Worm (Caenorhabditis elegans) whole organism, mixed stage, embryonic: ENCODE measurements around the gene akap-1.

Experiments
- M03D4.4 ChIP-seq: sonication (generic microtip); optimal IDR thresholded peaks from 2 replicates; lab custom pipeline; 2017; ENCODE audit warnings: mild to moderate bottlenecking, missing genetic modification characterization, missing compliant biosample characterization
- ceh-39 ChIP-seq: fragments of 150-350 bp; optimal IDR thresholded peaks from 2 replicates; lab custom pipeline; 2014; ENCODE audit warnings: missing biosample characterization, missing genetic modification characterization
- ceh-43 ChIP-seq: fragments of 200-800 bp; sonication (Bioruptor generic); optimal IDR thresholded peaks from 2 replicates; lab custom pipeline; 2018; ENCODE audit warnings: mild to moderate bottlenecking, missing genetic modification characterization, moderate library complexity, missing compliant biosample characterization
- ceh-83 ChIP-seq: fragments of 200-800 bp; sonication (Bioruptor generic); optimal IDR thresholded peaks from 2 replicates; lab custom pipeline; 2018; ENCODE audit warnings: mild to moderate bottlenecking, missing genetic modification characterization, missing compliant biosample characterization
- ces-1 ChIP-seq: fragments of 150-350 bp; optimal IDR thresholded peaks from 2 replicates; lab custom pipeline; 2014; ENCODE audit warnings: missing biosample characterization, missing genetic modification reagents, missing genetic modification characterization
- cnd-1 ChIP-seq: fragments of 200-800 bp; sonication (Bioruptor generic); optimal IDR thresholded peaks from 2 replicates; lab custom pipeline; 2018; ENCODE audit warnings: mild to moderate bottlenecking, missing genetic modification characterization, missing compliant biosample characterization
- drap-1 ChIP-seq: fragments of 200-800 bp; sonication (Bioruptor generic); optimal IDR thresholded peaks from 3 replicates; lab custom pipeline; 2018; ENCODE audit warnings: mild to moderate bottlenecking, missing genetic modification characterization, missing compliant biosample characterization
- elt-1 ChIP-seq: sonication (generic microtip); optimal IDR thresholded peaks from 2 replicates; lab custom pipeline; 2017; ENCODE audit warnings: missing genetic modification characterization, mild to moderate bottlenecking, missing compliant biosample characterization, antibody characterized with exemption, moderate library complexity, borderline replicate concordance; ENCODE audit not compliant: insufficient read depth
- elt-3 ChIP-seq: fragments of 150-350 bp; optimal IDR thresholded peaks from 2 replicates; lab custom pipeline; 2014; ENCODE audit warnings: missing biosample characterization, missing genetic modification characterization
- flh-1 ChIP-seq: fragments of 200-800 bp; sonication (Bioruptor generic); optimal IDR thresholded peaks from 2 replicates; lab custom pipeline; 2018; ENCODE audit warnings: mild to moderate bottlenecking, missing genetic modification characterization, moderate library complexity, missing compliant biosample characterization
- ham-2 ChIP-seq: fragments of 200-800 bp; sonication (Bioruptor generic); optimal IDR thresholded peaks from 2 replicates; lab custom pipeline; 2018; ENCODE audit warnings: mild to moderate bottlenecking, missing genetic modification characterization, missing compliant biosample characterization
- hlh-1 ChIP-seq: fragments of 150-350 bp; optimal IDR thresholded peaks from 2 replicates; lab custom pipeline; 2014; ENCODE audit warnings: missing biosample characterization, missing genetic modification reagents, missing genetic modification characterization
- lin-13 ChIP-seq: fragments of 150-350 bp; optimal IDR thresholded peaks from 2 replicates; lab custom pipeline; 2014; ENCODE audit warnings: missing biosample characterization, missing genetic modification characterization
- lin-32 ChIP-seq: fragments of 200-800 bp; sonication (Bioruptor generic); optimal IDR thresholded peaks from 2 replicates; lab custom pipeline; 2018; ENCODE audit warnings: mild to moderate bottlenecking, missing genetic modification characterization, missing compliant biosample characterization
- lsy-2 ChIP-seq: fragments of 150-350 bp; optimal IDR thresholded peaks from 2 replicates; lab custom pipeline; 2014; ENCODE audit warnings: missing biosample characterization, missing genetic modification characterization
- mab-5 ChIP-seq: fragments of 150-350 bp; optimal IDR thresholded peaks from 2 replicates; lab custom pipeline; 2014; ENCODE audit warnings: missing biosample characterization, missing genetic modification characterization
- mep-1 ChIP-seq: fragments of 150-350 bp; optimal IDR thresholded peaks from 2 replicates; lab custom pipeline; 2017; ENCODE audit warnings: missing biosample characterization, missing genetic modification reagents, missing genetic modification characterization, inconsistent platforms
- mls-2 ChIP-seq: sonication (generic microtip); optimal IDR thresholded peaks from 2 replicates; lab custom pipeline; 2016; ENCODE audit warnings: mild to moderate bottlenecking, missing genetic modification characterization, moderate library complexity, missing compliant biosample characterization
- nhr-12 ChIP-seq: fragments of 150-350 bp; optimal IDR thresholded peaks from 2 replicates; lab custom pipeline; 2014; ENCODE audit warnings: missing biosample characterization, missing genetic modification characterization
- nhr-2 ChIP-seq: fragments of 150-350 bp; optimal IDR thresholded peaks from 2 replicates; lab custom pipeline; 2014; ENCODE audit warnings: missing biosample characterization, missing genetic modification characterization
- nhr-76 ChIP-seq: sonication (generic microtip); optimal IDR thresholded peaks from 2 replicates; lab custom pipeline; 2017; ENCODE audit warnings: missing biosample characterization, missing genetic modification characterization
- sem-2 ChIP-seq: fragments of 200-800 bp; sonication (Bioruptor generic); optimal IDR thresholded peaks from 2 replicates; lab custom pipeline; 2018; ENCODE audit warnings: mild to moderate bottlenecking, missing genetic modification characterization, missing compliant biosample characterization
- snpc-4 ChIP-seq: fragments of 150-350 bp; optimal IDR thresholded peaks from 2 replicates; lab custom pipeline; 2014; ENCODE audit warnings: missing biosample characterization, missing genetic modification characterization
- sptf-1 ChIP-seq: sonication (generic microtip); optimal IDR thresholded peaks from 2 replicates; lab custom pipeline; 2017; ENCODE audit warnings: mild to moderate bottlenecking, missing genetic modification characterization, moderate library complexity, missing compliant biosample characterization
- tbx-8 ChIP-seq: fragments of 200-800 bp; sonication (Bioruptor generic); optimal IDR thresholded peaks from 2 replicates; lab custom pipeline; 2018; ENCODE audit warnings: mild to moderate bottlenecking, missing genetic modification characterization, moderate library complexity, missing compliant biosample characterization
- unc-120 ChIP-seq: sonication (generic microtip); optimal IDR thresholded peaks from 2 replicates; lab custom pipeline; 2017; ENCODE audit warnings: missing genetic modification characterization, missing compliant biosample characterization; ENCODE audit not compliant: poor library complexity, severe bottlenecking
- unc-39 ChIP-seq: fragments of 150-350 bp; optimal IDR thresholded peaks from 2 replicates; lab custom pipeline; 2014; ENCODE audit warnings: missing biosample characterization, missing genetic modification characterization
- unc-62 ChIP-seq: fragments of 150-350 bp; optimal IDR thresholded peaks from 2 replicates; lab custom pipeline; 2014; ENCODE audit warnings: missing biosample characterization, missing genetic modification reagents, missing genetic modification characterization
- zip-8 ChIP-seq: fragments of 150-350 bp; optimal IDR thresholded peaks from 2 replicates; lab custom pipeline; 2014; ENCODE audit warnings: missing biosample characterization, missing genetic modification characterization
- ztf-11 ChIP-seq: fragments of 150-350 bp; optimal IDR thresholded peaks from 2 replicates; lab custom pipeline; 2014; ENCODE audit warnings: missing biosample characterization, missing genetic modification characterization

Gene akap-1

DNA sequence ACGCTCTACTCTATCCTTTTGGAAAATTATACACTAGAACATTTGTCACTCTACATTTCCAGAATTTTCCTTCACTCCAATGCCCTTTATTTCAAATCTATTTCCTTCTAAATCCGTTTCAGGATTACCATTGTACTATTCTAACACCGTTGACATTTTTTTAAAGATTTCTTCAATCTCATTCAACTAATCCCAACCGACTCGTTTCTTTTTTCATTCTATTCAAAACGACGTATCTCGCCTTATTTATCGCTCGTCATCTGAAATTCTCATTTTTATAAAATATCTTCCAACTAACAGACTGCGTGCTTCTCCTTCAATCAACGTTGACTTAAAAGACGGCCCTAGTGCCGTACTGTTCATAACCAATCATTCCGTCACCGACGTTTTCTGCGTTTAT lies at the start of gene akap-1:
akap-1 (plus strand) TSS at position 301 of the 400 bp plus-strand sequence.
- TF ChIP-seq ztf-11 (tag; lab: Kevin White, UChicago): no peak
- no peak for TF ChIP-seq tbx-8
- no peak for TF ChIP-seq lin-13
- TF ChIP-seq mep-1: no peak
- TF ChIP-seq ces-1 (GFP tag; lab: Kevin White, UChicago): no peak
- no peak for TF ChIP-seq ceh-83 (GFP tag; lab: Kevin White, UChicago)
- TF ChIP-seq mls-2 (tag; lab: Kevin White, UChicago): no peak
- no peak for TF ChIP-seq elt-3 (tag; lab: Kevin White, UChicago)

- TF ChIP-seq mab-5: no peak
Observed at ce11 chrIII:6303787-6304186, 49.4 kb upstream of the akap-1 start.

DNA sequence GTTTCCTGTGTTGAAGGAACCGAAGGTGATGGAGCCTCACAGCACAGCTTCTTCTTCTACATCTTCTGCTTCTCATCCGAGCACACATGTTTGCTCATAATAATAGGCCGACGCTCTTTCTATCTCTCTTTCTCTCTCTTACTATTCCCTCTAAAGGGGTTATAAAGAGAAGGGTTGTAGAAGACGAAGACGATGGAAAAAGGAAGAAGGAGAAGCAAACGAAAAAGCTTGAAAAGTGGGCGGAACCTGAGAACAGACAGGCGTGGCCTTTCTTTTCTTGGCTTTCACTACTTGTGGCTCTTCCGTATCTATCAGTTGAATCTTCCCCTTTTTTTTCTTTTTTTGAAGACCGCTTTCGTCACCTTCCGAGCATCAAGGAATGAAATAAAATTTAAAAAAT lies 45.4 kb upstream of the akap-1 start:
- TF ChIP-seq unc-39 (tag; lab: Kevin White, UChicago) (no peak), ces-1 (GFP tag; lab: Kevin White, UChicago) (peak; percentile 82)

DNA sequence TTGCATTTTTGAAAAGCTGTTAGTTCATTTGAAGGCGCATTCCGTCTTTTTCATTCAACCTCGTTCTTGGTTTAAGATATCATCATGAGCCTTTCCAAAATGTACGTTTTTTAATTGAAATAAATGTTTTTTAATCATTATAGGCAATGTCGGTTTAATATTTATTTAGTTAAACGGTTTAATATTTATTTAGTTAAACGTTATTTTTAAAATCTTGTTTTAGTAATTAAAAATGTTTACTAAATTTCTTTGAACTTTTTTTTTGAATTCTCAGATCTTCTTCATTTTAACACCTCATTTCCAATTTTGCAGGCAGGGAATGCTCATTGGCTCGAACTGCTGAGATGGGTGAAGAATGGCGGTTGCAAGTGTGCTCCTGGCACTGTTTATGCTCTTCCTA lies 44.1 kb upstream of the akap-1 start, which contains the start of gene gar-2:
gar-2 (plus strand) TSS at position 301 of the 400 bp plus-strand sequence.
- TF ChIP-seq unc-62 (no peak), lin-13 (no peak), flh-1 (no peak), nhr-76 (tag; lab: Kevin White, UChicago) (no peak), ztf-11 (tag; lab: Kevin White, UChicago) (no peak), nhr-12 (tag; lab: Kevin White, UChicago) (no peak), snpc-4 (tag; lab: Kevin White, UChicago) (no peak), lsy-2 (tag; lab: Kevin White, UChicago) (no peak), ceh-83 (GFP tag; lab: Kevin White, UChicago) (no peak), elt-1 (tag; lab: Kevin White, UChicago) (no peak), hlh-1 (tag; lab: Kevin White, UChicago) (no peak), mab-5 (no peak), mls-2 (tag; lab: Kevin White, UChicago) (no peak), unc-120 (tag; lab: Kevin White, UChicago) (no peak), nhr-2 (tag; lab: Kevin White, UChicago) (no peak), tbx-8 (no peak)

DNA sequence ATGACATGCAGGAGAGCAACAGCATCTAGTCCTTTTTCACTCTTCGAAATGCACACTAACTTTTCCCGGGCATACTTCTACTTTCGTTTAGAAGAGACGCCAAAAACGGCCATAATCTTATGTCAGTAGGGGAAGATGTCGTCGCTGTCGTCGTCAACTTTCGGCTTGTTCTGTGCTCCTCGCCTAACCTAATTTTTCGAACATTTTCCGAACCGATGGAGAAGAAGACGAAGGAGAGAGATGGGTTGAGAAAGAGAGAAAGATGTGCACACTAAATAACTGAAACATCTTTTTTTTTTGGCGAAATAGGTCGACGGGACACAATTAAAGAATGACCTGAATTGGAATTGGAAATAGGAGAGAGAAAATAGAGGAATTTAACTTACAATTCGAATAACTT lies 42.8 kb upstream of the akap-1 start:
- TF ChIP-seq cnd-1 (tag; lab: Kevin White, UChicago): no peak
- TF ChIP-seq lsy-2 (tag; lab: Kevin White, UChicago): no peak
- peak; percentile 89 for TF ChIP-seq ces-1 (GFP tag; lab: Kevin White, UChicago)
- TF ChIP-seq sem-2 (GFP tag; lab: Kevin White, UChicago): no peak
- TF ChIP-seq ham-2 (GFP tag; lab: Kevin White, UChicago): no peak
- TF ChIP-seq ztf-11 (tag; lab: Kevin White, UChicago): no peak

DNA sequence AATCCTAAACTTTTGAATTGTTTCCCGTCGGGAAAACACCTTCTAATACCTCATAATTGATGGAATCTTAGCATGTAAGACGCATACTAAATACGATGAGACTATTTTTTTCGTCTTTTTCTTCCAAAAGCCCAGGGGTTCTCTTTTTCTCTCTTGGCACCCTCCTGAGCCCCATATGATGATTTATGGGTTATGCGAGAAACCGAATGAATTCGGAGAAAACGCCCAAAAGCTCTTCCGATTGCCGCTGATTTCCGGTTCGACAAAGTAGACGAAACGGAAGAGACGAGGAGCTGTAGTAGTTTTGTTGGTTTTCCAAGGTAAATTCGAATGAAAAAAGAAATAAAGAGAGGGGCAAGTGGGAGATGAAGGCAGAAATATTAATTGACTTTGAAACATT lies 41.7 kb upstream of the akap-1 start:
- TF ChIP-seq sptf-1 (tag; lab: Kevin White, UChicago) (no peak), drap-1 (GFP tag; lab: Kevin White, UChicago) (no peak), M03D4.4 (tag; lab: Kevin White, UChicago) (no peak), elt-3 (tag; lab: Kevin White, UChicago) (no peak), sem-2 (GFP tag; lab: Kevin White, UChicago) (no peak), nhr-12 (tag; lab: Kevin White, UChicago) (no peak), ceh-43 (GFP tag; lab: Kevin White, UChicago) (no peak), cnd-1 (tag; lab: Kevin White, UChicago) (no peak), nhr-76 (tag; lab: Kevin White, UChicago) (no peak), unc-120 (tag; lab: Kevin White, UChicago) (no peak), mep-1 (no peak), ham-2 (GFP tag; lab: Kevin White, UChicago) (no peak), tbx-8 (no peak), lin-32 (GFP tag; lab: Kevin White, UChicago) (no peak), unc-39 (tag; lab: Kevin White, UChicago) (no peak), ceh-83 (GFP tag; lab: Kevin White, UChicago) (no peak), mls-2 (tag; lab: Kevin White, UChicago) (no peak), ceh-39 (no peak), zip-8 (tag; lab: Kevin White, UChicago) (no peak)
